Fruit fly (Drosophila melanogaster): Measurements from ENCODE around the gene CG5355.
A peak's percentile ranks its signal among the peaks of the same experiment; 100 is the strongest.

The CG5355 gene

dm6 chr2L:10396877-10397587 lies 16.2 kb downstream of the CG5355 start:
- TF ChIP-seq CG31627 (GFP tag; optimal IDR thresholded peaks at IDR 0.05) (no peak), Sox102F (GFP tag; optimal IDR thresholded peaks at IDR 0.05) (no peak), Hr38 (GFP tag; optimal IDR thresholded peaks at IDR 0.05) (no peak), CG6854 (GFP tag; optimal IDR thresholded peaks at IDR 0.05) (no peak), fkh (GFP tag; optimal IDR thresholded peaks at IDR 0.05) (peak; percentile 83), CG11762 (GFP tag; optimal IDR thresholded peaks at IDR 0.05; ENCODE audit: insufficient read depth) (no peak), topi (GFP tag; optimal IDR thresholded peaks at IDR 0.05) (peak; percentile 28), Ets21C (GFP tag; optimal IDR thresholded peaks at IDR 0.05) (no peak), CG6792 (GFP tag; optimal IDR thresholded peaks at IDR 0.05) (no peak), ss (GFP tag; optimal IDR thresholded peaks at IDR 0.05) (peak in 1 of 2 experiments; percentile 72), fd59A (GFP tag; optimal IDR thresholded peaks at IDR 0.05) (no peak), CG9139 (GFP tag; optimal IDR thresholded peaks at IDR 0.05) (no peak), esn (GFP tag; optimal IDR thresholded peaks at IDR 0.05) (peak; percentile 14), Eip78C (GFP tag) (peak; percentile 46), net (GFP tag; optimal IDR thresholded peaks at IDR 0.05) (no peak), CG8119 (GFP tag; IDR thresholded peaks at IDR 0.05) (no peak), vri (GFP tag; optimal IDR thresholded peaks at IDR 0.05) (peak; percentile 50)

- TF ChIP-seq CG11294 (GFP tag; IDR thresholded peaks at IDR 0.05): no peak
- TF ChIP-seq dsx (GFP tag; optimal IDR thresholded peaks at IDR 0.05; ENCODE audit: poor library complexity, severe bottlenecking): no peak
- no peak for TF ChIP-seq topi (GFP tag; optimal IDR thresholded peaks at IDR 0.05)
- no peak for TF ChIP-seq Ets21C (GFP tag; optimal IDR thresholded peaks at IDR 0.05)
- no peak for TF ChIP-seq spab (GFP tag; optimal IDR thresholded peaks at IDR 0.05)
- no peak for TF ChIP-seq CG6792 (GFP tag; optimal IDR thresholded peaks at IDR 0.05)
- no peak for TF ChIP-seq Smox (GFP tag; optimal IDR thresholded peaks at IDR 0.05)
- no peak for TF ChIP-seq eg (GFP tag; IDR thresholded peaks at IDR 0.05)
- no peak for TF ChIP-seq CG6276 (GFP tag; optimal IDR thresholded peaks at IDR 0.05)
- no peak for TF ChIP-seq svp (GFP tag)
Measured at dm6 chr2L:10396488-10396824, 16.8 kb downstream of the CG5355 start, which contains the start of gene Cnot4. TSS of gene Cnot4 (plus strand) at chr2L:10396716.

- TF ChIP-seq lz (GFP tag; optimal IDR thresholded peaks at IDR 0.05) (no peak), CG6276 (GFP tag; optimal IDR thresholded peaks at IDR 0.05) (no peak), vri (GFP tag; optimal IDR thresholded peaks at IDR 0.05) (peak; percentile 55), Eip93F (GFP tag; optimal IDR thresholded peaks at IDR 0.05) (peak; percentile 18), Eip78C (GFP tag) (peak; percentile 64), CG6792 (GFP tag; optimal IDR thresholded peaks at IDR 0.05) (no peak), OdsH (GFP tag; optimal IDR thresholded peaks at IDR 0.05) (no peak), CG11762 (GFP tag; optimal IDR thresholded peaks at IDR 0.05; ENCODE audit: insufficient read depth) (no peak), Gug (GFP tag; IDR thresholded peaks at IDR 0.05) (no peak), CG6808 (GFP tag; optimal IDR thresholded peaks at IDR 0.05) (peak; percentile 4), ss (GFP tag; optimal IDR thresholded peaks at IDR 0.05) (peak; percentile 11 to 40)
Measured at dm6 chr2L:10395642-10396487, 17.4 kb downstream of the CG5355 start, which contains the start of gene Mdh1. TSS of gene Mdh1 (minus strand) at chr2L:10396332.

dm6 chr2L:10395035-10395434 lies 18.2 kb downstream of the CG5355 start:
- no peak for TF ChIP-seq fkh (GFP tag; optimal IDR thresholded peaks at IDR 0.05)
- no peak for TF ChIP-seq net (GFP tag; optimal IDR thresholded peaks at IDR 0.05)
- no peak for TF ChIP-seq CG6792 (GFP tag; optimal IDR thresholded peaks at IDR 0.05)

dm6 chr2L:10393467-10393866 lies 19.8 kb downstream of the CG5355 start:
- TF ChIP-seq CG8119 (GFP tag; IDR thresholded peaks at IDR 0.05): no peak
- peak; percentile 18 for TF ChIP-seq vri (GFP tag; optimal IDR thresholded peaks at IDR 0.05)
- no peak for TF ChIP-seq CG16779 (tag; optimal IDR thresholded peaks at IDR 0.05)
- no peak for TF ChIP-seq CG11902 (GFP tag; optimal IDR thresholded peaks at IDR 0.05)
